Worm (Caenorhabditis elegans) whole organism, dauer: ENCODE results near the gene F56D2.8.

ENCODE experiments used
- unc-62 ChIP-seq: sonication (generic microtip); optimal IDR thresholded peaks from 2 replicates; lab custom pipeline; 2017; ENCODE audit warnings: missing biosample characterization, missing genetic modification reagents, missing genetic modification characterization

The F56D2.8 gene

ce11 chrIII:5595445-5595844 lies 12.8 kb upstream of the F56D2.8 start, which contains the start of gene ced-6:
Gene ced-6, plus strand, starts transcription at chrIII:5595771.
- TF ChIP-seq unc-62 (GFP tag; lab: Kevin White, UChicago): no peak

ce11 chrIII:5594350-5594749 lies 11.7 kb upstream of the F56D2.8 start:
- no peak for TF ChIP-seq unc-62 (GFP tag; lab: Kevin White, UChicago)

ce11 chrIII:5591668-5592149 lies 9.0 kb upstream of the F56D2.8 start, which contains the start of the genes ddx-15 and ucr-1:
Gene ddx-15, minus strand, starts transcription at chrIII:5591718.
Gene ucr-1, plus strand, starts transcription at chrIII:5592135.
- no peak for TF ChIP-seq unc-62 (GFP tag; lab: Kevin White, UChicago)

- TF ChIP-seq unc-62 (GFP tag; lab: Kevin White, UChicago): no peak
These were observed 6.1 kb upstream of the F56D2.8 start for ce11 chrIII:5588746-5589145.

- no peak for TF ChIP-seq unc-62 (GFP tag; lab: Kevin White, UChicago)
These were observed 4.3 kb upstream of the F56D2.8 start, which contains the start of gene F56D2.2 for ce11 chrIII:5586925-5587324. Gene F56D2.2, plus strand, starts transcription at chrIII:5587263.

- TF ChIP-seq unc-62 (GFP tag; lab: Kevin White, UChicago): no peak
These were observed 3.0 kb upstream of the F56D2.8 start for ce11 chrIII:5585711-5586110.

- no peak for TF ChIP-seq unc-62 (GFP tag; lab: Kevin White, UChicago)
These were observed 2.0 kb upstream of the F56D2.8 start, which contains the start of gene F56D2.3 for ce11 chrIII:5584647-5585046. Gene F56D2.3, plus strand, starts transcription at chrIII:5584947.

- no peak for TF ChIP-seq unc-62 (GFP tag; lab: Kevin White, UChicago)
These were observed 1.6 kb downstream of the F56D2.8 start, which contains the start of gene F56D2.5 for ce11 chrIII:5581049-5581448. Gene F56D2.5, minus strand, starts transcription at chrIII:5581419.

ce11 chrIII:5573694-5574093 lies 9.0 kb downstream of the F56D2.8 start, which contains the start of gene molo-1:
Gene molo-1, plus strand, starts transcription at chrIII:5573994.
- TF ChIP-seq unc-62 (GFP tag; lab: Kevin White, UChicago): no peak

ce11 chrIII:5572806-5573205 lies 9.9 kb downstream of the F56D2.8 start:
- no peak for TF ChIP-seq unc-62 (GFP tag; lab: Kevin White, UChicago)

ce11 chrIII:5570814-5571443 lies 11.7 kb downstream of the F56D2.8 start:
- no peak for TF ChIP-seq unc-62 (GFP tag; lab: Kevin White, UChicago)

- no peak for TF ChIP-seq unc-62 (GFP tag; lab: Kevin White, UChicago)
These were observed 14.0 kb downstream of the F56D2.8 start, which contains the start of gene nspb-12 for ce11 chrIII:5568679-5569078. Gene nspb-12, minus strand, starts transcription at chrIII:5568779.

ce11 chrIII:5568265-5568664 lies 14.4 kb downstream of the F56D2.8 start:
- no peak for TF ChIP-seq unc-62 (GFP tag; lab: Kevin White, UChicago)

- TF ChIP-seq unc-62 (GFP tag; lab: Kevin White, UChicago): no peak
These were observed 16.2 kb downstream of the F56D2.8 start for ce11 chrIII:5566496-5566895.

- TF ChIP-seq unc-62 (GFP tag; lab: Kevin White, UChicago): no peak
These were observed 17.0 kb downstream of the F56D2.8 start for ce11 chrIII:5565699-5566098.

ce11 chrIII:5564799-5565198 lies 17.9 kb downstream of the F56D2.8 start, which contains the start of gene mlc-3:
Gene mlc-3, plus strand, starts transcription at chrIII:5565025.
- TF ChIP-seq unc-62 (GFP tag; lab: Kevin White, UChicago): no peak

ce11 chrIII:5564325-5564724 lies 18.3 kb downstream of the F56D2.8 start:
- TF ChIP-seq unc-62 (GFP tag; lab: Kevin White, UChicago): no peak
